Fruit fly (Drosophila melanogaster): Measurements from ENCODE around the gene Tace.

Gene Tace

DNA sequence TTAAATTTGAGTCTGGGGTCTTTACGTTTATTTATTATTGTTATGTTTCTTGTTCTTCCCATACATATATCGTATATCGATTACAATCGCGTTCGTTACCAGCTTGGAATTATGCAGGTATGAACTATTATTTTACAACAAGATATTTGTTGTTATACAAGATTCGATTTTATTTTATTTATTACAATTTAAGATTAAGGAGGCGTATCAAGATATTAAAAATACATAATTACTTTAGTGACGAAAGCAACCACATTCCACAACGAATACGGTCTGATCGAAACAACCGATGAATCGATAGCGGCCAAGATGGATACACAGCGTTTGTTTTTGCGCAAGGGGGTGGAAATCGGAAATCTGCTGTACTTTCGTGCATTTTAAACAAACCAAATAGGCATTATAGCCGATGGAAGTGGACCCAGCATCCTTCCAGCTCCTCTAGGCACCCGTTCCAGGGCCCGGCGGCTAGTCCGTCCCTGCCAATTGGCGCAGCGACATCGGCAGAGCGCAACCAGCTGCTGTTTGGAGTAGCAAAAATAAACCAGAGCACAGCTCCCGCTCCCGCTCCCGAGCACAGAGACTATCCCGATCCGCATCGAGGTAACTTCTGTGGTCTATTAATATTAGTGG, 2.6 kb upstream of the Tace start, which contains the start of the genes CG15525 and CG11504:
Gene CG15525, minus strand, starts transcription at position 70 of the 630 bp plus-strand sequence.
Gene CG11504, plus strand, starts transcription at position 294 of the 630 bp plus-strand sequence.
- no peak for TF ChIP-seq pan (optimal IDR thresholded peaks at IDR 0.05)
- TF ChIP-seq CG8478 (optimal IDR thresholded peaks at IDR 0.05) = no peak
- no peak for TF ChIP-seq psq (optimal IDR thresholded peaks at IDR 0.05)

DNA sequence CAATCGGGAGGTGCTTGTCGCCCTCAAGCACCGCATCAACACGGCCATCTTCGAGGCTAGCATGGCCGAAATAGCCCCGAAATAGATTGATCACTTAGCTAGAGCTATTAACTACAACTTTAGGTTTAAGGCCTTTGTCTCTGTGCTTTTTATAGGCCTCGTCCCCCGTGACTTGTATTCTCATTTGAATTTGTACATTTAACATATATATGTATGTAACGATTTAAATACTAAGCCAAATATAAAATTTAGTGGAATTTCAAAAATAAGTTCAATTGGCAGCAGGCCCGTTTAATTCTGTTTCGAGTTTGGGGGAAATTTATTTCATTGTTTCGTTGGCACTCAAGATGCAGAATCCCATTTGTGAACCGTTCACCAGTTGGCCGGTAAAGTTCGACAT, 835 bp upstream of the Tace start, which contains the start of gene CG34298:
Gene CG34298, plus strand, starts transcription at position 301 of the 400 bp plus-strand sequence.
- TF ChIP-seq CG8478 (optimal IDR thresholded peaks at IDR 0.05) = no peak

DNA sequence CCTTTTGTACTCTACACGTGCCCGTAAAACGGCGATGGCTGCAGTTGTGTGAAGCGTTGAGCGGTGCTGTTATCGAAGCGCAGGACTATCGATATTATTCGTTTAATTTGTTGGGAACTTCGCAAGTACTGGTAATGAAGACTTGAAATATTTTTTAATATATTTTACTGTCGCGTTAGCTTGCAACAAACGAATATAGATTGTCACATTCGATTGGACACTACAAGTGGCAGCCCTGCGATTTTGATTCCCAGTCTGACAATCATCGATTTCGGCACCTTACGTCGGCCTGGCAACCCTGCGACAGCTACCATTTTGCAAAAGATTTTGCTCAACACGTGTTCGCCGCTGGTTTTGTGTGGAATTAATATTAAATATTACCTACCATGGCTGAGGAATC, 4.3 kb downstream of the Tace start, which contains the start of the genes Nlp and Nph:
Gene Nlp, plus strand, starts transcription at position 138 of the 400 bp plus-strand sequence.
Gene Nph, minus strand, starts transcription at position 214 of the 400 bp plus-strand sequence.
- TF ChIP-seq psq (optimal IDR thresholded peaks at IDR 0.05) = no peak
- TF ChIP-seq EcR (GFP tag; optimal IDR thresholded peaks at IDR 0.05) = no peak
- TF ChIP-seq Dll (optimal IDR thresholded peaks at IDR 0.05) = no peak
- TF ChIP-seq pan (optimal IDR thresholded peaks at IDR 0.05) = no peak

DNA sequence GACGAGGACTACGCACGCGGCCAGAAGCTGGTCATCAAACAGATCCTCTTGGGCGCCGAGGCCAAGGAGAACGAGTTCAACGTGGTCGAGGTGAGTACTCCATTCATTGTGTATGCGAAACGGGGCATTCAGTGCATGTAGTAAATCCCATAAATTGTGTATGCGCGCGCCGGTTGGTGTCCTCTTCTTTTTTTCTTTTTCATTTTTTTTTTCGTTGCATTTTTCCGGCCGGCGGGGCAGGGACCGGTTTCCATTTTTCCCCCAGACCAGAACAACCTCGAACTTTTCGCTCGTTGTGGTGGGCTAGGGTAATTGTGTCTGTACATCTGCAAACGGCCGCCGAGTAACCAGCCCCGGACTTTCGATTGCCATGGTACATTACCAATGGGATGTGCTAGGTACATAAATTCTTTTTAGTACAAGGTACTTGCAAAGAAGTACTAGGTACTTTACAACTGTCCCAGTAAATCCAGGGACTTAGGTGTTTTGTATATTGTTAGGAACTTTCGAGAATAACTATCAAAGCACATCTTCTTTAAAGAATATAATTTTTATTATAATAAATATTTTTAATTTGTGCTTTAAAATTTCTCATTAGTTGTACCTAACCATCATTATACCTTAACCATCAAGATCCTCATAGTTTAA, 5.1 kb downstream of the Tace start:
- TF ChIP-seq EcR (GFP tag; optimal IDR thresholded peaks at IDR 0.05) (no peak), Dll (optimal IDR thresholded peaks at IDR 0.05) (no peak), pan (optimal IDR thresholded peaks at IDR 0.05) (no peak), usp (GFP tag; optimal IDR thresholded peaks at IDR 0.05) (no peak), psq (optimal IDR thresholded peaks at IDR 0.05) (no peak), CG8478 (optimal IDR thresholded peaks at IDR 0.05) (no peak)

DNA sequence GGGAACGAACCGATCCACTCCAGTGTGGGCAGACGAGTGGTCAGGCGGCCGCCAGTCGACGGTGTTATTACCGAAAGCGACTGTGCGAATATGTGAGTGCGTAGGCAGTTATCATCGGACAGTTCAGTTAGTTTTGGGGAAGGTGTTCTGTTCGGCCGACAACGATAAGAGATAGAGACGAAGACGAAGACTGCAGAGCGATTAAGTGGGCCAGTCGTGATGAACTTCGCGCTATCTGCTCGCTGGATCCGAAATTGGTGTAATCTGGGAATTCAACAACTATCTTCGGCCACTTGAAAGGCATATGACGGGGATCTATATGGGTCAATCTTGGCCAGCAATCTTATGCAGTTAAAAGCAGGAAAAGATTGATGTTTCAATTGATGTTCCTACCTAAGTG, 8.8 kb downstream of the Tace start, which contains the start of gene CG7912:
Gene CG7912, minus strand, starts transcription at position 17 of the 400 bp plus-strand sequence.
- TF ChIP-seq psq (optimal IDR thresholded peaks at IDR 0.05) (no peak), Dll (optimal IDR thresholded peaks at IDR 0.05) (no peak), usp (GFP tag; optimal IDR thresholded peaks at IDR 0.05) (no peak), CG8478 (optimal IDR thresholded peaks at IDR 0.05) (no peak), EcR (GFP tag; optimal IDR thresholded peaks at IDR 0.05) (no peak), pan (optimal IDR thresholded peaks at IDR 0.05) (no peak)

DNA sequence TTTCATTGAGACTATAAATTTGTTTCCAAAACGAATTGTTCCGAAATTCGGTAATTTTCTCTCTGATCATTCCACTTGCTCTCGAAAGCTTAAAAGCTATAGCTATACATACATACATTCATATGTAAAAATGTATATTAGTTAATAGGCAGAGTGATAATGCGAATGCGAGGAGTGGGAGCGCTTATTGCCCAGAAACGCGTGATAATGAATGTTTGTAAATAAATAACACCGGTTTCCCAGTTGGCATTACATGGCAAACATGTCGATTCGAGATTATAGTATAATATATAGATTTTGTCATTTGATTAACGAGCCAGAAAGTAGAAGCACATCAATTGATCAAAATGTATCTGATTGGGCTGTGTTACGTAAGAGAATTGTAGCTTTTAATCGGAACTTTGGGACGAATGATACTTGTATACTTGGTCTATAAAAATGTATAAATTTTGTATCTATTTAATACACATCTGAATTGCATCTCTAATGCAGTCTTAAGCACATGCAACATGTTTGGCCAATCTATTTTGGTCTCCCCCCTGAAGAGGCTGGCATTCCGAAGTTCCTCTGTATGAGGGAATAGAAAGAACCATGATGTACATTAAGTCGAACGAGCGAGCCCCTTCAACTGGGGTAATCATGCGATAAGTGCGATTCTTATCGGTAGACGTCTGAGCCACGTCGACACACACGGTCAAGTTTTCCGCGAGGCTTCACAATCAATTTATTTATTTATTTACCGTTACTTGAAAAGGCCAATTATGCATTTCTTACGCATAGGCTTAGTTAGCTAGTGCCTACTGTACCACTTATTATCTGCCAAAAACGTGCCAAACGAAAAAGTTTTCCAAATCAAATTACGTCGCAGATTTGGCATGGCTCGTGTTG, 12.5 kb downstream of the Tace start:
- TF ChIP-seq usp (GFP tag; optimal IDR thresholded peaks at IDR 0.05) (no peak), Dll (optimal IDR thresholded peaks at IDR 0.05) (no peak), EcR (GFP tag; optimal IDR thresholded peaks at IDR 0.05) (no peak), psq (optimal IDR thresholded peaks at IDR 0.05) (no peak), pan (optimal IDR thresholded peaks at IDR 0.05) (no peak), CG8478 (optimal IDR thresholded peaks at IDR 0.05) (no peak)

DNA sequence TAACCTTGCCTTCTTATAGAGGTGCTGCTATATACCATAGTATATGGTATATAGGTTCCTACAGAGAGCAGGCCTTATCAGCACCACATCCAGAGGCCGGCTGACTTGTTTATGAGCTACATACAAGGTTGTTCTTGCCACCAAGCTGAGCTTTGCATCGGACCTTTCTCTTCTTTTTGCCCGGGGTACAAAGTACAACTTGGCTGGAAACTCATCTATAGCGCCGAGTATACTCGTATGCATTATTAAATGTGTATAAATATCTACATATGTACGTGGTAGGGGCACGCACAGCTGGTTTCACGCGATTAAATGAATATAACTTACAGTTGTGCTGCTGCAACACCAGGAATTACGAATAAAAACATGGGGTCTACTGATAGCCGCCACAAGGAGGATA, 13.6 kb downstream of the Tace start:
- TF ChIP-seq EcR (GFP tag; optimal IDR thresholded peaks at IDR 0.05) = no peak
- no peak for TF ChIP-seq Dll (optimal IDR thresholded peaks at IDR 0.05)
- no peak for TF ChIP-seq usp (GFP tag; optimal IDR thresholded peaks at IDR 0.05)
- no peak for TF ChIP-seq psq (optimal IDR thresholded peaks at IDR 0.05)
- no peak for TF ChIP-seq pan (optimal IDR thresholded peaks at IDR 0.05)
- no peak for TF ChIP-seq CG8478 (optimal IDR thresholded peaks at IDR 0.05)

DNA sequence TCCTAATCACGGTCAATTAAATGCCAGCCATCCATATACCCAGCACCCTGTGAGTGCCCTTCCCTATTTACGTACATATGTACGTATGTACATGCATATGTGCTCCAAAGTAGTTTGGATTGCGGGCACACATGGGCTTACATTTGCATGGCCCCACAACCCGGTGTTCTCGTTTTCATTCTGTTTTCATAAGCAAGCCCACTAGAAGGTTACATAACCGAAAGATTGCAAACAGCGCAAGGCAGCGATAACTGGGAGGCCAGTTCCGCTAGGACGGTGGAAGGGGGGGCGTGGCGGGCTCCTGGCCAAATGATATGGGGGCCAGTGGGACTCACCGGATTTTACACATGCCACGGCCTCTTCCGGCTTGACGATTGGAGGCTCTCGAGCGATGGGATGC, 14.2 kb downstream of the Tace start:
- TF ChIP-seq Dll (optimal IDR thresholded peaks at IDR 0.05) (no peak), usp (GFP tag; optimal IDR thresholded peaks at IDR 0.05) (no peak), CG8478 (optimal IDR thresholded peaks at IDR 0.05) (no peak)

DNA sequence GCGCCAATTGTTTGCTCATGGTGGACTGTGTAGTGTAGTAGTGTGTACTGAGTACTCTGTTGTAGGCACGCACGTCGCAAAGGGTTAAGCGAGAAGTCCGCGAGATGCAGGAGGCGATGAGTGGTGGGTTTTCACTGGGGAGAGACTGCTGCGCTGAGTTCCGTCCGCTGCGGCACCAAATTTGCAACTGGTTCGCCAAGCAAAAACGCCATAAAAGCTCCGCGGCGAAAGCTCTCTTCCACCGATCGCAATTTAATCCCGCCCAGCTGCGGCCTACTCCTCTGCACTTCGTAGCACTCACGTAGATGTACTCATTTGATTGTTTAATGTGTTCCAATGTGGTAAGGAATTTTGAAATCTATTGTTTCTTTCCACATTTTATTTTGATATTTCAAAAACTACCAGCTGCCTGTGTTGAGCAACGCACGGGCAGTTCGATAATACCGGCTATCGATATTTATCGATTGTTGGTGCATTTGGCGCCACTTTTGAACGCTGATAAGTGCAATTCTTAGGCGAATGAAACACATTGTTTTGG, 14.7 kb downstream of the Tace start, which contains the start of gene CG7920:
Gene CG7920, minus strand, starts transcription at position 308 of the 538 bp plus-strand sequence.
- TF ChIP-seq psq (optimal IDR thresholded peaks at IDR 0.05) (no peak), Dll (optimal IDR thresholded peaks at IDR 0.05) (no peak), EcR (GFP tag; optimal IDR thresholded peaks at IDR 0.05) (no peak), usp (GFP tag; optimal IDR thresholded peaks at IDR 0.05) (no peak), pan (optimal IDR thresholded peaks at IDR 0.05) (no peak), CG8478 (optimal IDR thresholded peaks at IDR 0.05) (no peak)

DNA sequence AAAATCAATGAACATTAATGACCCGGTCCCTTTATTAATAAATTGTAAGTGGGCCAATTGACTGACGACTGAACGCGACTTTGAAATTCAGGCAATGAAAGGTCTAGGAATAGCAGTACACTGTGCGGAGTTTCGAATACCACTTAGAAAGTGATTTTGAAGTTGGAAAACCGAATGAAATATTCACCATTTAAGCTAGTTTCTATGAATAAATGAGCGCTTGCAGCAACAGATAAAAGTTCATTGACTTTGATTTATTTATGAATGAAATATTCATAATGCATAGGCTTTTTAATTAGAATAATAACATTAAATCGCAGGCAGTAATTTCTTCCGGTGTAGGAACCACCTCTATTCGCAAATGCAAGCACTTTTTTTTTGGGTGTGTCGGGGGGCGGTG, 20.7 kb downstream of the Tace start:
- TF ChIP-seq usp (GFP tag; optimal IDR thresholded peaks at IDR 0.05) = no peak
- TF ChIP-seq EcR (GFP tag; optimal IDR thresholded peaks at IDR 0.05) = no peak
- TF ChIP-seq CG8478 (optimal IDR thresholded peaks at IDR 0.05) = no peak
- no peak for TF ChIP-seq Dll (optimal IDR thresholded peaks at IDR 0.05)
- no peak for TF ChIP-seq pan (optimal IDR thresholded peaks at IDR 0.05)
- TF ChIP-seq psq (optimal IDR thresholded peaks at IDR 0.05) = no peak

DNA sequence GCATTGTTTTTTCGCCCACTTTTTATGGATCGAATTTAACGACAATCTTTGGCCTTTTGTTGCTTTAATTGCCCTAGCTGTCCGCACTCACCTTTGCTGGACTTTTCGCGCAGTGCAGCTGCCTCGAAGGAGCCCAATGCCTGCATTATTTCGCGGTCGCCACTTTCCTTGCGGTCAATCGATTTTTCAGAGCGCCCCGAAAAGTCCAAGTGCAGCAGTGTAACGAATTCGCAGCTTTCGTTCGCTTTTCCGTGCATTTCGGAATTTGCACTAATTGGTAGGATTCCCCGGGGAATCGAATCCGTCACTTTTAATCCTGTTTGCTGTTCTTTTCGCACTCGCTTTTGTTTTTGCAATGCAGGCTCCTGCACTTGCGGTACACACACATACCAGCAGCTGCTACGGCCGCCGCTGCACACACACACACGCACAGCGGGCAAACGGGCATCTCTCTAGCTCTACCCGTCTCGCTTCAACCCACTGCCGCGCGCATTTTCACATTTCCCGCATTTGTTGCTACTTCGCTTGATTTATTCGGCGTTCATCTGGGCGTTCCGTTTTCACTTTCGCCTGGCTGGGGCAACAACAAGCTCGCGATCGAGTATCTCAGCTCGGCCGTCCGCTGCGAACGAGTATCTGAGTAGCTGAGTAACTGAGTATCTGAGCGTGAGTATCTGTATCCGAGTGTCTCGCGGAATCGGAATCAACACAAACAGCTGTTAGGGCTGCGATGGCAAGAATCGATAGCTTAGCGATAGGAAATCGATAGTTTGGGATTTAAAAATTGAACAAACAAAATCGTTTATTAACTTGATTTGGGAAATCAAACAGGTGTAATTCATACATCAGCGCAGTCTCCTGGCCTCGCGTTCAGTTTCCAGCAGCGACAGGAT, 21.5 kb downstream of the Tace start, which contains the start of gene Mgat2:
Gene Mgat2, minus strand, starts transcription at position 663 of the 893 bp plus-strand sequence.
- TF ChIP-seq pan (optimal IDR thresholded peaks at IDR 0.05) = no peak
- no peak for TF ChIP-seq EcR (GFP tag; optimal IDR thresholded peaks at IDR 0.05)
- no peak for TF ChIP-seq Dll (optimal IDR thresholded peaks at IDR 0.05)
- no peak for TF ChIP-seq psq (optimal IDR thresholded peaks at IDR 0.05)
- no peak for TF ChIP-seq usp (GFP tag; optimal IDR thresholded peaks at IDR 0.05)
- no peak for TF ChIP-seq CG8478 (optimal IDR thresholded peaks at IDR 0.05)

Measured in whole organism.